Fruit fly (Drosophila melanogaster) whole organism, embryonic: ENCODE measurements around the gene cbt.

Source experiments
- Aef1 ChIP-seq: fragments of 200-800 bp; sonication (Bioruptor generic); IDR thresholded peaks from 3 replicates; pipeline ENCODE4 v1.3.6; 2022; ENCODE audit warnings: missing biosample characterization, missing genetic modification characterization
- Bteb2 ChIP-seq: fragments of 200-800 bp; sonication (Bioruptor generic); optimal IDR thresholded peaks from 2 replicates; lab custom pipeline; 2016; ENCODE audit warnings: missing biosample characterization, missing genetic modification characterization
- C15 ChIP-seq: fragments of 200-800 bp; sonication (Bioruptor generic); IDR thresholded peaks from 3 replicates; pipeline ENCODE4 v1.3.6; 2022; ENCODE audit warnings: missing biosample characterization, missing genetic modification characterization
- CG1024 ChIP-seq: fragments of 200-800 bp; sonication (Bioruptor generic); IDR thresholded peaks from 2 replicates; pipeline ENCODE4 v1.3.6; 2022; ENCODE audit warnings: missing biosample characterization, missing genetic modification characterization
- CG11696 ChIP-seq: fragments of 200-800 bp; sonication (Bioruptor generic); IDR thresholded peaks from 2 replicates; pipeline ENCODE4 v1.3.6; 2022; ENCODE audit warnings: missing biosample characterization, missing genetic modification characterization
- CG14014 ChIP-seq: fragments of 200-800 bp; sonication (Bioruptor generic); IDR thresholded peaks from 2 replicates; pipeline ENCODE4 v1.3.6; 2022; ENCODE audit warnings: missing biosample characterization, missing genetic modification characterization
- CG15479 ChIP-seq: fragments of 200-800 bp; sonication (Bioruptor generic); optimal IDR thresholded peaks from 3 replicates; lab custom pipeline; 2019; ENCODE audit warnings: missing biosample characterization, mild to moderate bottlenecking, missing genetic modification characterization, moderate library complexity
- CG15601 ChIP-seq: fragments of 200-800 bp; sonication (Bioruptor generic); optimal IDR thresholded peaks from 3 replicates; lab custom pipeline; 2019; ENCODE audit warnings: missing biosample characterization, mild to moderate bottlenecking, missing genetic modification characterization, moderate library complexity
- CG17612 ChIP-seq: fragments of 200-800 bp; sonication (Bioruptor generic); IDR thresholded peaks from 2 replicates; pipeline ENCODE4 v1.3.6; 2022; ENCODE audit warnings: missing biosample characterization, missing genetic modification characterization
- CG1832 ChIP-seq: fragments of 200-800 bp; sonication (Bioruptor generic); optimal IDR thresholded peaks from 2 replicates; lab custom pipeline; 2017; ENCODE audit warnings: missing biosample characterization, mild to moderate bottlenecking, missing genetic modification characterization, inconsistent platforms
- CG18764 ChIP-seq: fragments of 200-800 bp; sonication (Bioruptor generic); optimal IDR thresholded peaks from 3 replicates; lab custom pipeline; 2016; ENCODE audit warnings: missing biosample characterization, missing genetic modification characterization
- CG2712 ChIP-seq: fragments of 200-800 bp; optimal IDR thresholded peaks from 3 replicates; lab custom pipeline; 2019; ENCODE audit warnings: missing biosample characterization, mild to moderate bottlenecking, missing genetic modification characterization, moderate library complexity
- CG2875 ChIP-seq: fragments of 200-800 bp; sonication (Bioruptor generic); optimal IDR thresholded peaks from 2 replicates; lab custom pipeline; 2017; ENCODE audit warnings: missing biosample characterization, mild to moderate bottlenecking, missing genetic modification characterization, missing genetic modification reagents
- CG4328 ChIP-seq: fragments of 200-800 bp; sonication (Bioruptor generic); optimal IDR thresholded peaks from 3 replicates; lab custom pipeline; 2017; ENCODE audit warnings: missing biosample characterization, missing genetic modification reagents, missing genetic modification characterization
- CG5180 ChIP-seq: fragments of 200-800 bp; sonication (Bioruptor generic); optimal IDR thresholded peaks from 3 replicates; lab custom pipeline; 2017; ENCODE audit warnings: missing biosample characterization, missing genetic modification characterization, mild to moderate bottlenecking, moderate library complexity, missing genetic modification reagents
- CG6791 ChIP-seq: fragments of 200-800 bp; sonication (Bioruptor generic); IDR thresholded peaks from 3 replicates; pipeline ENCODE4 v1.3.6; 2022; ENCODE audit warnings: missing biosample characterization, missing genetic modification characterization; ENCODE audit not compliant: partially characterized antibody
- CG7357 ChIP-seq: fragments of 200-800 bp; sonication (Bioruptor generic); IDR thresholded peaks from 3 replicates; pipeline ENCODE4 v1.3.6; 2022; ENCODE audit warnings: missing biosample characterization, missing genetic modification characterization
- CG8478 ChIP-seq: fragments of >200 bp; optimal IDR thresholded peaks from 2 replicates; lab custom pipeline; 2018
- CG9437 ChIP-seq: fragments of 200-800 bp; sonication (Bioruptor generic); optimal IDR thresholded peaks from 2 replicates; lab custom pipeline; 2018; ENCODE audit warnings: missing biosample characterization, mild to moderate bottlenecking, missing genetic modification characterization
- CG9876 ChIP-seq: fragments of 200-800 bp; sonication (Bioruptor generic); optimal IDR thresholded peaks from 2 replicates; lab custom pipeline; 2016; ENCODE audit warnings: missing biosample characterization, missing genetic modification characterization
- CkIIα-i1 ChIP-seq: fragments of 200-800 bp; sonication (Bioruptor generic); IDR thresholded peaks from 2 replicates; pipeline ENCODE4 v1.3.6; 2022; ENCODE audit warnings: missing biosample characterization, missing genetic modification characterization
- Deaf1 ChIP-seq: fragments of 200-800 bp; optimal IDR thresholded peaks from 3 replicates; lab custom pipeline; 2019; ENCODE audit warnings: missing biosample characterization, mild to moderate bottlenecking, missing genetic modification characterization, moderate library complexity
- E2f2 ChIP-seq: fragments of 200-800 bp; sonication (Bioruptor generic); IDR thresholded peaks from 2 replicates; pipeline ENCODE4 v1.3.6; 2022; ENCODE audit warnings: missing biosample characterization, missing genetic modification characterization
- Hmr ChIP-seq: fragments of 200-800 bp; sonication (Bioruptor generic); optimal IDR thresholded peaks from 3 replicates; lab custom pipeline; 2017; ENCODE audit warnings: mild to moderate bottlenecking, missing biosample characterization, missing genetic modification reagents, missing genetic modification characterization
- Hr51 ChIP-seq, 2 experiments: fragments of 200-800 bp; sonication (Bioruptor generic); optimal IDR thresholded peaks; 2 replicates in 1 of 2; 3 replicates in 1 of 2; lab custom pipeline; 2016 to 2018; ENCODE audit warnings: missing biosample characterization in 2 of 2, missing genetic modification characterization in 2 of 2, mild to moderate bottlenecking in 1 of 2, moderate library complexity in 1 of 2
- Myb ChIP-seq: fragments of 200-800 bp; sonication (Bioruptor generic); optimal IDR thresholded peaks from 2 replicates; lab custom pipeline; 2016; ENCODE audit warnings: missing biosample characterization, missing genetic modification characterization
- NK7.1 ChIP-seq: fragments of 200-800 bp; sonication (Bioruptor generic); optimal IDR thresholded peaks from 3 replicates; lab custom pipeline; 2016; ENCODE audit warnings: missing biosample characterization, missing genetic modification characterization
- Pdp1 ChIP-seq, 2 experiments: fragments of 200-800 bp; sonication (Bioruptor generic); optimal IDR thresholded peaks; 3 replicates each; lab custom pipeline; 2016; ENCODE audit warnings: missing biosample characterization in 2 of 2, missing genetic modification characterization in 2 of 2, mild to moderate bottlenecking in 1 of 2, moderate library complexity in 1 of 2
- Rfx ChIP-seq: fragments of 200-800 bp; sonication (Bioruptor generic); IDR thresholded peaks from 2 replicates; pipeline ENCODE4 v1.3.6; 2022; ENCODE audit warnings: missing biosample characterization, missing genetic modification characterization
- Trl ChIP-seq, 3 experiments: fragments of >200 bp in 2 of 3; fragments of 200-800 bp in 1 of 3; sonication (Bioruptor generic) in 1 of 3; optimal IDR thresholded peaks; 2 replicates in 1 of 3; 3 replicates in 2 of 3; lab custom pipeline; 2016 to 2017; ENCODE audit warnings: missing biosample characterization in 1 of 3, missing genetic modification characterization in 1 of 3
- al ChIP-seq: fragments of 200-800 bp; sonication (Bioruptor generic); IDR thresholded peaks from 2 replicates; pipeline ENCODE4 v1.3.6; 2022; ENCODE audit warnings: missing biosample characterization, missing genetic modification characterization
- az2 ChIP-seq: fragments of 200-800 bp; sonication (Bioruptor generic); optimal IDR thresholded peaks from 3 replicates; lab custom pipeline; 2016; ENCODE audit warnings: missing biosample characterization, missing genetic modification characterization
- bcd ChIP-seq: fragments of 200-800 bp; sonication (Bioruptor generic); optimal IDR thresholded peaks from 2 replicates; lab custom pipeline; 2017; ENCODE audit warnings: missing biosample characterization, mild to moderate bottlenecking, missing genetic modification characterization
- cas ChIP-seq: fragments of 200-800 bp; sonication (Bioruptor generic); IDR thresholded peaks from 2 replicates; pipeline ENCODE4 v1.3.6; 2022; ENCODE audit warnings: missing biosample characterization, missing genetic modification characterization
- chif ChIP-seq, 2 experiments: fragments of 200-800 bp; sonication (Bioruptor generic); optimal IDR thresholded peaks; 3 replicates each; lab custom pipeline; 2016; ENCODE audit warnings: missing biosample characterization in 2 of 2, missing genetic modification characterization in 2 of 2
- cwo ChIP-seq: fragments of 200-800 bp; sonication (Bioruptor generic); optimal IDR thresholded peaks from 3 replicates; lab custom pipeline; 2017; ENCODE audit warnings: missing biosample characterization, missing genetic modification characterization, mild to moderate bottlenecking, moderate library complexity, missing genetic modification reagents
- da ChIP-seq: fragments of 200-800 bp; sonication (Bioruptor generic); optimal IDR thresholded peaks from 2 replicates; lab custom pipeline; 2016; ENCODE audit warnings: missing biosample characterization, missing genetic modification characterization
- disco-r ChIP-seq: fragments of 200-800 bp; sonication (Bioruptor generic); optimal IDR thresholded peaks from 2 replicates; lab custom pipeline; 2016; ENCODE audit warnings: missing biosample characterization, missing genetic modification characterization
- dm ChIP-seq: fragments of 200-800 bp; sonication (Bioruptor generic); optimal IDR thresholded peaks from 3 replicates; lab custom pipeline; 2016; ENCODE audit warnings: missing biosample characterization, missing genetic modification characterization
- gcm ChIP-seq: fragments of 200-800 bp; sonication (Bioruptor generic); optimal IDR thresholded peaks from 2 replicates; lab custom pipeline; 2019; ENCODE audit warnings: missing biosample characterization, mild to moderate bottlenecking, missing genetic modification characterization, moderate library complexity
- grau ChIP-seq: fragments of 200-800 bp; optimal IDR thresholded peaks from 3 replicates; lab custom pipeline; 2019; ENCODE audit warnings: missing biosample characterization, mild to moderate bottlenecking, missing genetic modification characterization, moderate library complexity
- kah ChIP-seq: fragments of 200-800 bp; sonication (Bioruptor generic); optimal IDR thresholded peaks from 2 replicates; lab custom pipeline; 2018; ENCODE audit warnings: missing biosample characterization, mild to moderate bottlenecking, missing genetic modification characterization
- lab ChIP-seq: fragments of 200-800 bp; sonication (Bioruptor generic); optimal IDR thresholded peaks from 3 replicates; lab custom pipeline; 2017; ENCODE audit warnings: missing biosample characterization, missing genetic modification characterization, mild to moderate bottlenecking, moderate library complexity, missing genetic modification reagents
- mam ChIP-seq: fragments of 200-800 bp; sonication (Bioruptor generic); optimal IDR thresholded peaks from 3 replicates; lab custom pipeline; 2016; ENCODE audit warnings: missing biosample characterization, missing genetic modification characterization
- nmo ChIP-seq: fragments of 200-800 bp; sonication (Bioruptor generic); optimal IDR thresholded peaks from 2 replicates; lab custom pipeline; 2018; ENCODE audit warnings: missing biosample characterization, mild to moderate bottlenecking, missing genetic modification characterization, moderate library complexity
- salm ChIP-seq: fragments of 200-800 bp; sonication (Bioruptor generic); optimal IDR thresholded peaks from 2 replicates; lab custom pipeline; 2018; ENCODE audit warnings: missing biosample characterization, mild to moderate bottlenecking, missing genetic modification characterization
- ssp ChIP-seq: fragments of 200-800 bp; sonication (Bioruptor generic); IDR thresholded peaks from 2 replicates; pipeline ENCODE4 v1.3.6; 2022; ENCODE audit warnings: missing biosample characterization, missing genetic modification characterization
- tna ChIP-seq: fragments of 200-800 bp; sonication (Bioruptor generic); IDR thresholded peaks from 2 replicates; pipeline ENCODE4 v1.3.6; 2022; ENCODE audit warnings: missing biosample characterization, missing genetic modification characterization; ENCODE audit not compliant: partially characterized antibody
- wdn ChIP-seq: fragments of 200-800 bp; sonication (Bioruptor generic); IDR thresholded peaks from 2 replicates; pipeline ENCODE4 v1.3.6; 2022; ENCODE audit warnings: missing biosample characterization, missing genetic modification characterization

cbt gene

dm6 chr2L:521940-522632 is 42.6 kb upstream of the cbt start (continued):
- peak; percentile 75 for TF ChIP-seq cwo (GFP tag; lab: Kevin White, UChicago)
- TF ChIP-seq CkIIα-i1 (GFP tag; lab: Robert Waterston, UW) = no peak
- peak; percentile 58 for TF ChIP-seq CG1024
- peak; percentile 53; the same call in 1 of the 2 replicates for TF ChIP-seq CG11696 (GFP tag; lab: Robert Waterston, UW)
- TF ChIP-seq CG5180 (GFP tag; lab: Kevin White, UChicago) = peak; percentile 11
- TF ChIP-seq CG8478 (lab: Kevin White, UChicago) = no peak
- peak; percentile 68 for TF ChIP-seq grau (tag; lab: Kevin White, UChicago)
- peak; percentile 93 for TF ChIP-seq CG2712 (tag; lab: Kevin White, UChicago)
- TF ChIP-seq da (GFP tag; lab: Kevin White, UChicago) = no peak
- peak; percentile 59 for TF ChIP-seq salm (tag; lab: Kevin White, UChicago)
- peak; percentile 1 for TF ChIP-seq CG15601
- TF ChIP-seq tna (GFP tag; lab: Robert Waterston, UW) = no peak
- no peak for TF ChIP-seq CG6791 (GFP tag; lab: Robert Waterston, UW)
- TF ChIP-seq C15 = 0 out of 3 replicates have a peak, but pooled peaks have one; percentile 52
- peak; percentile 75 for TF ChIP-seq nmo (GFP tag; lab: Kevin White, UChicago)
- peak; percentile 46 to 57 for TF ChIP-seq Pdp1 (GFP tag; optimal IDR thresholded peaks at IDR 0.05; lab: Kevin White, UChicago)
- no peak for TF ChIP-seq cas (GFP tag; lab: Robert Waterston, UW)
- TF ChIP-seq chif (GFP tag; optimal IDR thresholded peaks at IDR 0.05; lab: Kevin White, UChicago) = peak; percentile 57 to 82
- no peak for TF ChIP-seq CG1832
- TF ChIP-seq az2 (GFP tag; lab: Kevin White, UChicago) = peak; percentile 77
- peak; percentile 78; the same call in 2 of the 3 replicates for TF ChIP-seq CG7357 (GFP tag; lab: Robert Waterston, UW)
- TF ChIP-seq Bteb2 (GFP tag; lab: Kevin White, UChicago) = no peak
- peak; percentile 61; the same call in 1 of the 2 replicates for TF ChIP-seq E2f2 (GFP tag; lab: Robert Waterston, UW)
- TF ChIP-seq Trl (optimal IDR thresholded peaks at IDR 0.05; lab: Kevin White, UChicago) = peak; percentile 24 to 45
- TF ChIP-seq Trl (GFP tag; optimal IDR thresholded peaks at IDR 0.05; lab: Kevin White, UChicago) = peak; percentile 32
- TF ChIP-seq al (GFP tag; lab: Robert Waterston, UW) = no peak
- no peak for TF ChIP-seq NK7.1 (GFP tag; lab: Kevin White, UChicago)
- peak; percentile 65 for TF ChIP-seq CG2875 (GFP tag; lab: Kevin White, UChicago)
- TF ChIP-seq CG9437 = peak; percentile 48
- peak; percentile 93 for TF ChIP-seq CG15479
- peak; percentile 26 for TF ChIP-seq mam
- peak; percentile 35 for TF ChIP-seq kah
- TF ChIP-seq CG18764 (GFP tag; lab: Kevin White, UChicago) = peak; percentile 53
- peak; percentile 37; the same call in 1 of the 2 replicates for TF ChIP-seq CG17612
- no peak for TF ChIP-seq dm
- TF ChIP-seq Myb (GFP tag; lab: Kevin White, UChicago) = no peak
- no peak for TF ChIP-seq wdn
- no peak for TF ChIP-seq Deaf1 (tag; lab: Kevin White, UChicago)
- TF ChIP-seq Aef1 (GFP tag; lab: Robert Waterston, UW) = peak; percentile 76
- TF ChIP-seq ssp (GFP tag; lab: Robert Waterston, UW) = peak; percentile 72
- TF ChIP-seq Hr51 (GFP tag; optimal IDR thresholded peaks at IDR 0.05; lab: Kevin White, UChicago) = peak; percentile 45 to 71
- TF ChIP-seq CG14014 = peak; percentile 68
- TF ChIP-seq lab (GFP tag; lab: Kevin White, UChicago) = peak; percentile 87
- peak; percentile 61 for TF ChIP-seq Hmr
- TF ChIP-seq disco-r = no peak
- no peak for TF ChIP-seq CG4328 (GFP tag; lab: Kevin White, UChicago)
- no peak for TF ChIP-seq CG9876 (GFP tag; lab: Kevin White, UChicago)
- TF ChIP-seq bcd = peak; percentile 77
- peak; percentile 67 for TF ChIP-seq gcm
- TF ChIP-seq Rfx = peak; percentile 47
